Worm (Caenorhabditis elegans): Measurements from ENCODE around the gene tsp-6.

ce11 chrX:2841754-2842153 lies 21.5 kb downstream of the tsp-6 start:
- TF ChIP-seq nhr-11 (tag; optimal IDR thresholded peaks at IDR 0.05) (no peak), nhr-237 (tag; optimal IDR thresholded peaks at IDR 0.05) (no peak), R02D3.7 (tag; optimal IDR thresholded peaks at IDR 0.05) (no peak), ztf-11 (tag; optimal IDR thresholded peaks at IDR 0.05) (no peak)
